Worm (Caenorhabditis elegans) whole organism, young adult: ENCODE measurements around the gene B0563.18.

Experiments used
- F22D6.2 ChIP-seq: sonication (generic microtip); optimal IDR thresholded peaks from 2 replicates; lab custom pipeline; 2016; ENCODE audit warnings: mild to moderate bottlenecking, missing genetic modification characterization, missing compliant biosample characterization
- F57C9.4 ChIP-seq: sonication (generic microtip); optimal IDR thresholded peaks from 2 replicates; lab custom pipeline; 2017; ENCODE audit warnings: mild to moderate bottlenecking, missing genetic modification characterization, missing compliant biosample characterization
- K12H6.12 ChIP-seq: fragments of 200-800 bp; sonication (Bioruptor generic); optimal IDR thresholded peaks from 2 replicates; lab custom pipeline; 2018; ENCODE audit warnings: mild to moderate bottlenecking, missing genetic modification characterization, missing compliant biosample characterization
- Y53G8AR.9 ChIP-seq: fragments of 200-800 bp; sonication (Bioruptor generic); conservative IDR thresholded peaks from 2 replicates; pipeline ENCODE4 v1.3.6; 2022; ENCODE audit warnings: missing genetic modification reagents, missing genetic modification characterization, missing compliant biosample characterization
- atf-7 ChIP-seq: sonication (generic microtip); optimal IDR thresholded peaks from 2 replicates; lab custom pipeline; 2017; ENCODE audit warnings: mild to moderate bottlenecking, missing genetic modification characterization, missing compliant biosample characterization
- cebp-2 ChIP-seq: fragments of 200-800 bp; sonication (Bioruptor generic); IDR thresholded peaks from 2 replicates; pipeline ENCODE4 v1.3.6; 2022; ENCODE audit warnings: missing genetic modification characterization, missing compliant biosample characterization
- ceh-40 ChIP-seq: fragments of 200-800 bp; sonication (Bioruptor generic); IDR thresholded peaks from 2 replicates; pipeline ENCODE4 v1.3.6; 2022; ENCODE audit warnings: missing genetic modification characterization, missing compliant biosample characterization
- ceh-58 ChIP-seq: fragments of 200-800 bp; sonication (Bioruptor generic); IDR thresholded peaks from 2 replicates; pipeline ENCODE4 v1.3.6; 2022; ENCODE audit warnings: missing genetic modification characterization, missing compliant biosample characterization
- ceh-91 ChIP-seq: fragments of 200-800 bp; sonication (Bioruptor generic); IDR thresholded peaks from 2 replicates; pipeline ENCODE4 v1.3.6; 2022; ENCODE audit warnings: missing genetic modification reagents, missing genetic modification characterization, missing compliant biosample characterization
- die-1 ChIP-seq: sonication (generic microtip); optimal IDR thresholded peaks from 2 replicates; lab custom pipeline; 2016; ENCODE audit warnings: missing genotype, mild to moderate bottlenecking, missing genetic modification characterization, missing compliant biosample characterization
- ets-4 ChIP-seq: fragments of 200-800 bp; sonication (Bioruptor generic); optimal IDR thresholded peaks from 2 replicates; lab custom pipeline; 2018; ENCODE audit warnings: mild to moderate bottlenecking, missing genetic modification characterization, missing compliant biosample characterization
- hlh-12 ChIP-seq: sonication (generic microtip); optimal IDR thresholded peaks from 2 replicates; lab custom pipeline; 2016; ENCODE audit warnings: missing genetic modification characterization, missing compliant biosample characterization
- hlh-26 ChIP-seq: fragments of 200-800 bp; sonication (Bioruptor generic); conservative IDR thresholded peaks from 2 replicates; pipeline ENCODE4 v1.3.6; 2022; ENCODE audit warnings: missing genetic modification reagents, missing genetic modification characterization, missing compliant biosample characterization
- hmg-1.2 ChIP-seq: fragments of 200-800 bp; sonication (Bioruptor generic); IDR thresholded peaks from 2 replicates; pipeline ENCODE4 v1.3.6; 2022; ENCODE audit warnings: missing genetic modification reagents, missing genetic modification characterization, missing compliant biosample characterization
- let-526 ChIP-seq: fragments of 200-800 bp; sonication (Bioruptor generic); IDR thresholded peaks from 2 replicates; pipeline ENCODE4 v1.3.6; 2022; ENCODE audit warnings: missing genetic modification reagents, missing genetic modification characterization, missing compliant biosample characterization
- lin-40 ChIP-seq: sonication (generic microtip); optimal IDR thresholded peaks from 2 replicates; lab custom pipeline; 2016; ENCODE audit warnings: missing genetic modification characterization, mild to moderate bottlenecking, missing compliant biosample characterization, missing genotype, missing genetic modification reagents
- lin-54 ChIP-seq: fragments of 200-800 bp; sonication (Bioruptor generic); optimal IDR thresholded peaks from 2 replicates; lab custom pipeline; 2018; ENCODE audit warnings: mild to moderate bottlenecking, missing genetic modification characterization, missing compliant biosample characterization
- lsl-1 ChIP-seq: fragments of 200-800 bp; sonication (Bioruptor generic); optimal IDR thresholded peaks from 2 replicates; lab custom pipeline; 2018; ENCODE audit warnings: mild to moderate bottlenecking, missing genetic modification characterization, moderate library complexity, missing compliant biosample characterization
- madf-6 ChIP-seq: fragments of 200-800 bp; sonication (Bioruptor generic); IDR thresholded peaks from 2 replicates; pipeline ENCODE4 v1.3.6; 2022; ENCODE audit warnings: missing genetic modification reagents, missing genetic modification characterization, missing compliant biosample characterization
- mcd-1 ChIP-seq: fragments of 200-800 bp; sonication (Bioruptor generic); IDR thresholded peaks from 2 replicates; pipeline ENCODE4 v1.3.6; 2022; ENCODE audit warnings: missing genetic modification reagents, missing genetic modification characterization, missing compliant biosample characterization
- nfya-1 ChIP-seq: sonication (generic microtip); optimal IDR thresholded peaks from 2 replicates; lab custom pipeline; 2017; ENCODE audit warnings: antibody characterized with exemption, missing compliant biosample characterization, missing genetic modification characterization, borderline replicate concordance; ENCODE audit not compliant: insufficient read depth
- pbrm-1 ChIP-seq: fragments of 200-800 bp; sonication (Bioruptor generic); IDR thresholded peaks from 2 replicates; pipeline ENCODE4 v1.3.6; 2022; ENCODE audit warnings: missing genetic modification reagents, missing genetic modification characterization, missing compliant biosample characterization
- rec-8 ChIP-seq, 2 experiments: sonication (generic microtip); optimal IDR thresholded peaks; 2 replicates each; lab custom pipeline; 2016; ENCODE audit warnings: mild to moderate bottlenecking in 2 of 2, missing genetic modification characterization in 2 of 2, missing genetic modification reagents in 2 of 2, missing genotype in 2 of 2, missing biosample characterization in 1 of 2, missing compliant biosample characterization in 1 of 2, moderate library complexity in 1 of 2
- sdz-38 ChIP-seq: sonication (generic microtip); optimal IDR thresholded peaks from 2 replicates; lab custom pipeline; 2016; ENCODE audit warnings: missing genotype, missing genetic modification characterization, missing compliant biosample characterization
- snpc-1.3 ChIP-seq: sonication (generic microtip); optimal IDR thresholded peaks from 2 replicates; lab custom pipeline; 2017; ENCODE audit warnings: missing genetic modification characterization, mild to moderate bottlenecking, missing compliant biosample characterization, antibody characterized with exemption, moderate library complexity, missing genotype, missing genetic modification reagents; ENCODE audit not compliant: insufficient read depth
- snpc-3.4 ChIP-seq: sonication (generic microtip); optimal IDR thresholded peaks from 2 replicates; lab custom pipeline; 2017; ENCODE audit warnings: missing genetic modification characterization, mild to moderate bottlenecking, missing compliant biosample characterization, antibody characterized with exemption, moderate library complexity, missing genotype, missing genetic modification reagents
- tbx-9 ChIP-seq: sonication (generic microtip); optimal IDR thresholded peaks from 2 replicates; lab custom pipeline; 2016; ENCODE audit warnings: borderline replicate concordance, missing genetic modification characterization, inconsistent platforms, missing compliant biosample characterization
- unc-130 ChIP-seq: sonication (generic microtip); optimal IDR thresholded peaks from 2 replicates; lab custom pipeline; 2016; ENCODE audit warnings: missing genetic modification reagents, missing genetic modification characterization, missing compliant biosample characterization
- zfh-2 ChIP-seq: fragments of 200-800 bp; sonication (Bioruptor generic); conservative IDR thresholded peaks from 2 replicates; pipeline ENCODE4 v1.3.6; 2022; ENCODE audit warnings: missing genetic modification reagents, missing genetic modification characterization, missing compliant biosample characterization
- ztf-22 ChIP-seq: fragments of 200-800 bp; sonication (Bioruptor generic); optimal IDR thresholded peaks from 2 replicates; lab custom pipeline; 2018; ENCODE audit warnings: mild to moderate bottlenecking, missing genetic modification characterization, moderate library complexity, missing compliant biosample characterization
- ztf-25 ChIP-seq: fragments of 200-800 bp; sonication (Bioruptor generic); IDR thresholded peaks from 2 replicates; pipeline ENCODE4 v1.3.6; 2022; ENCODE audit warnings: missing genetic modification reagents, missing genetic modification characterization, missing compliant biosample characterization
- ztf-26 ChIP-seq: sonication (generic microtip); optimal IDR thresholded peaks from 2 replicates; lab custom pipeline; 2017; ENCODE audit warnings: missing genetic modification characterization, missing compliant biosample characterization
- ztf-28 ChIP-seq: fragments of 200-800 bp; sonication (Bioruptor generic); IDR thresholded peaks from 2 replicates; pipeline ENCODE4 v1.3.6; 2022; ENCODE audit warnings: missing genetic modification reagents, missing genetic modification characterization, missing compliant biosample characterization
- ztf-3 ChIP-seq: fragments of 200-800 bp; sonication (Bioruptor generic); optimal IDR thresholded peaks from 2 replicates; lab custom pipeline; 2018; ENCODE audit warnings: mild to moderate bottlenecking, missing genetic modification characterization, missing compliant biosample characterization
- ztf-6 ChIP-seq: fragments of 200-800 bp; sonication (Bioruptor generic); IDR thresholded peaks from 2 replicates; pipeline ENCODE4 v1.3.6; 2022; ENCODE audit warnings: missing genetic modification reagents, missing genetic modification characterization, missing compliant biosample characterization

The B0563.18 gene

DNA sequence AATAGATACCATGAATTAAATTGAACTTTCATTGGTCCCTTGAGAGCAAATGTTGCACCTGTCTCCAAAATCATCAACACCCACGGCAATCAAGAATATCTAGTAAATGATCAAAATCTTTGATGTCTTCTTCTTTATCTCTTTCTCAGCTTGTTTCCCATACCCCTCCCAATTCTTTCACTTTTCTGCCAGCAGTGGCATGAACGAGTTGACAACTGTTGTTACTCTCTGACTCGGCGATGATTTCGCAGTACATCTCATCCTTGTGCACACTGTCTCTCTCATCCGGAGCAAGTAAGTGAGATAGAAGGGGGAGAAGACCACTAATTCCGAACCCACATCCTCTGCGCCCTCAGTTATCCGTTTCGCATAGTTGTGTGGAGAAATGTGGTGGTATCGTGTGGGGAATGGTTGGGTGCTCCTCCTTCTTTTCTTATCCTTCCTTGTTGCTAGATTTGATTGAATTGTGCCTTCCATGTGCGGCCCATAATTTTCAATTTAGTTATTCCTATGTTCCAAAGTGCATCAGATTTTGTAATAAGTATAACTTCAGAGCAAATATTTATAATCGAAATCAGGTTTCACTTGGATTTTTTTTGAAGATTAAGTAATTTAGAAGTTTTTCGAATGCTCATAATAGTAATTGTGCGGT, 11.0 kb upstream of the B0563.18 start:
- TF ChIP-seq ztf-25 (no peak), ceh-58 (GFP tag; lab: Robert Waterston, UW) (no peak), ztf-22 (GFP tag; lab: Kevin White, UChicago) (no peak), F57C9.4 (tag; lab: Kevin White, UChicago) (no peak), pbrm-1 (GFP tag; lab: Robert Waterston, UW) (0 out of 2 replicates have a peak, but pooled peaks have one; percentile 6)

DNA sequence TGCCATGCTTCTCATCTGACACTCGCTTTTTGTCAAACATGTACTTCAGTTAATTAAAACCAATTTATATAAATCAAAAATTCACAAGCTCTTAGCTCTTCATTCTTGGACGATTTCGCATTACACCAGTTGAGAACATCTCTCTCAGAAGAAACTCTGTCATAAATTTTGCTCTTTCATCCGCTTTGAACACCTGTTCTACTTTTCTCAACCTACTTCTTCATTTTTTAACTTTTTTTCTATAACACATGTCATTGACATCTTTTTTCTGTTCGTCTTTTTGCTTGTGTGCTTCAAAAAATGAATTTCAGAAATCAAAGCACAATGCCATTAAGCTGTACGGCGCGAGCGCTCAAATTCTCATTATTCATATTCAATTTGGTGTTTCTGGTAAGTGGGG, 9.5 kb upstream of the B0563.18 start, which contains the start of gene tsp-11:
tsp-11 (plus strand) TSS at position 301 of the 400 bp plus-strand sequence.
- TF ChIP-seq ets-4 (GFP tag; lab: Kevin White, UChicago) (no peak), tbx-9 (no peak), nfya-1 (no peak), snpc-3.4 (no peak), rec-8 (tag; optimal IDR thresholded peaks at IDR 0.05; lab: Kevin White, UChicago) (no peak), hmg-1.2 (GFP tag; lab: Robert Waterston, UW) (no peak), ceh-40 (GFP tag; lab: Robert Waterston, UW) (no peak), ceh-91 (GFP tag; lab: Robert Waterston, UW) (no peak), ztf-6 (no peak), ztf-28 (GFP tag; lab: Robert Waterston, UW) (no peak), F22D6.2 (tag; lab: Kevin White, UChicago) (no peak), lsl-1 (GFP tag; lab: Kevin White, UChicago) (no peak), ztf-3 (GFP tag; lab: Kevin White, UChicago) (no peak), madf-6 (GFP tag; lab: Robert Waterston, UW) (no peak), mcd-1 (GFP tag; lab: Robert Waterston, UW) (no peak)

DNA sequence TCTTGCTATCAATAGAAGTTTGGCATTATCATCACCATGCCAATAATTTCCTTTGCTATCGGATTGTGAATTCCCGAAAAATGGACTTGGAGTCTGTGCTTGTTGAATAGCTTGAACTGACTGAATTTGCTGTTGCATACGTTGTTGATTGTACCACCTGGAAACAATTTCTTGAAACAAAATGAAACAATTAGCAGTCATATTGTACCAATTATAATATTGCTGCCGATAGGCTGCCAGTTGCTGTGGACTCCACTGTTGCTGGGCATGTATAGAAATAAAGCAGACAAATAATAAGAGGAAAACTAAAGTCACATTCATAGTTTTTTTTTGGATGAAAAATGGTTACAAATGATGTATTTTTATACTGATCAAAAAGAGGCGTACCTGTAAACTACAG, 5.5 kb upstream of the B0563.18 start, which contains the start of gene B0563.10:
B0563.10 (minus strand) TSS at position 325 of the 400 bp plus-strand sequence.
- TF ChIP-seq snpc-1.3 (no peak), atf-7 (tag; lab: Kevin White, UChicago) (no peak)
- TF ChIP-seq, all 124 proteins: peak for 0

DNA sequence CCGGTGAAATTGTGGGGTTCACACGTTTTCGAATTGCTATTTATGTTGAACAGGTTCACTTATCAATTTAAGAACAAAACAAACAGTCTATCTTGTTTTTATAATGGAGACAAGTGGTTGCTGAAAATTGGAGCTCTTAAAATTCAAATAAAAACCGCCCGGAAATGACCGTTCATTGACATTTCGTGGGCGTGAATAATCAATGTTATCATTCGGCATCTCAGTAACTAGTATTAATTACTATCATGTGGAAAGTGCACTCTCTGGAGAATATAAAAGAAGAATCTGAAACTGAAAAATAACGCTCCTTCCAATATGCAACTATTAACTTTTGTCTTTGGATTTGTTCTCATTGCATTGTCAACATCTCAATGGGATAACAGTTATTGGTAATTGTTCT, 4.1 kb upstream of the B0563.18 start, which contains the start of gene B0563.9:
B0563.9 (plus strand) TSS at position 301 of the 400 bp plus-strand sequence.
- no peak for TF ChIP-seq ztf-26 (tag; lab: Kevin White, UChicago)
- no peak for TF ChIP-seq Y53G8AR.9
- no peak for TF ChIP-seq let-526 (GFP tag; lab: Robert Waterston, UW)
- TF ChIP-seq F22D6.2 (tag; lab: Kevin White, UChicago): no peak
- TF ChIP-seq hlh-12: no peak
- no peak for TF ChIP-seq sdz-38
- TF ChIP-seq madf-6 (GFP tag; lab: Robert Waterston, UW): no peak
- TF ChIP-seq cebp-2 (GFP tag; lab: Robert Waterston, UW): no peak
- TF ChIP-seq lin-40 (tag; lab: Kevin White, UChicago): no peak
- no peak for TF ChIP-seq ztf-6
- TF ChIP-seq unc-130 (GFP tag; lab: Kevin White, UChicago): no peak
- no peak for TF ChIP-seq hlh-26 (GFP tag; lab: Robert Waterston, UW)
- no peak for TF ChIP-seq zfh-2 (GFP tag; lab: Robert Waterston, UW)
- TF ChIP-seq ceh-91 (GFP tag; lab: Robert Waterston, UW): no peak
- no peak for TF ChIP-seq die-1
- TF ChIP-seq lin-54: no peak
- no peak for TF ChIP-seq K12H6.12
- TF ChIP-seq, all 124 proteins: peak for 0
